Worm (Caenorhabditis elegans) whole organism, L3 larva: ENCODE results near the gene B0416.10.

ENCODE experiments used
- aly-2 ChIP-seq: fragments of 150-350 bp; optimal IDR thresholded peaks from 2 replicates; lab custom pipeline; 2014; ENCODE audit warnings: missing biosample characterization, missing genetic modification characterization
- ama-1 ChIP-seq: fragments of 150-350 bp; optimal IDR thresholded peaks from 2 replicates; lab custom pipeline; 2018
- ceh-28 ChIP-seq: fragments of 150-350 bp; optimal IDR thresholded peaks from 2 replicates; lab custom pipeline; 2014; ENCODE audit warnings: missing biosample characterization, missing genetic modification reagents, missing genetic modification characterization
- egl-27 ChIP-seq: sonication (generic microtip); optimal IDR thresholded peaks from 4 replicates; lab custom pipeline; 2017; ENCODE audit warnings: missing biosample characterization, missing genetic modification reagents, missing genetic modification characterization
- elt-1 ChIP-seq: fragments of 150-350 bp; optimal IDR thresholded peaks from 2 replicates; lab custom pipeline; 2014; ENCODE audit warnings: missing biosample characterization, missing genetic modification characterization
- elt-2 ChIP-seq: sonication (generic microtip); optimal IDR thresholded peaks from 2 replicates; lab custom pipeline; 2016; ENCODE audit warnings: missing genetic modification reagents, mild to moderate bottlenecking, missing genetic modification characterization, missing compliant biosample characterization
- elt-3 ChIP-seq, 3 experiments: fragments of 150-350 bp in 1 of 3; sonication (generic microtip) in 2 of 3; optimal IDR thresholded peaks; 2 replicates in 2 of 3; 4 replicates in 1 of 3; lab custom pipeline; 2014 to 2017; ENCODE audit warnings: missing biosample characterization in 3 of 3, missing genetic modification characterization in 3 of 3
- nhr-28 ChIP-seq: fragments of 150-350 bp; optimal IDR thresholded peaks from 2 replicates; lab custom pipeline; 2014; ENCODE audit warnings: missing biosample characterization, missing genetic modification characterization
- nhr-77 ChIP-seq: fragments of 150-350 bp; optimal IDR thresholded peaks from 2 replicates; lab custom pipeline; 2014; ENCODE audit warnings: missing biosample characterization, missing genetic modification characterization
- snpc-4 ChIP-seq: fragments of 150-350 bp; optimal IDR thresholded peaks from 2 replicates; lab custom pipeline; 2014; ENCODE audit warnings: missing biosample characterization, missing genetic modification characterization
- tbx-2 ChIP-seq: sonication (generic microtip); optimal IDR thresholded peaks from 2 replicates; lab custom pipeline; 2016; ENCODE audit warnings: mild to moderate bottlenecking, missing genetic modification characterization, missing compliant biosample characterization
- unc-39 ChIP-seq: sonication (generic microtip); optimal IDR thresholded peaks from 4 replicates; lab custom pipeline; 2017; ENCODE audit warnings: missing biosample characterization, missing genetic modification characterization
- zag-1 ChIP-seq: fragments of 150-350 bp; optimal IDR thresholded peaks from 2 replicates; lab custom pipeline; 2014; ENCODE audit warnings: missing biosample characterization, missing genetic modification characterization
- ztf-11 ChIP-seq: fragments of 150-350 bp; optimal IDR thresholded peaks from 2 replicates; lab custom pipeline; 2014; ENCODE audit warnings: missing biosample characterization, missing genetic modification characterization

DNA sequence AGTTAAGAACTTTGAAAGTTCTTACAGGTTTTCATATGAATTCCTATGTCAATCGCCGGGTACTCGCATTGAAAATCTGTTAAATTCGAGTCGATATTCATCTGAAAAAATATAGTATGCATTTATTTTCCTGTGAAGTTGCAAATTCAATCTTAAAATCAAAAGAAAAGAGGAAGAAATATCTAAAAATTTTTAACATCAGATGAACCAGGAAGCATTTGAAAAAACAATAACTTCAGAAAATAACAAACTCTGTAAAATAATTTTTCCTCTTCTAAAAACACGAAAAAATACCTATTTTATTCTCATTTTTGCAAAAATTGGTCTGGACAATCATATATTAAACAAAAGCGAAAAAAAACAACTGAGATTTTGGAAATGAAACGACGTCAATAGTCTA lies 44.6 kb upstream of the B0416.10 start, which contains the start of gene npr-7:
- no peak for TF ChIP-seq nhr-77 (tag; lab: Kevin White, UChicago)
- TF ChIP-seq ceh-28 = no peak
- no peak for TF ChIP-seq tbx-2
- no peak for TF ChIP-seq snpc-4 (tag; lab: Kevin White, UChicago)
- TF ChIP-seq ama-1 (lab: Kevin White, UChicago) = no peak
- TF ChIP-seq nhr-28 (tag; lab: Kevin White, UChicago) = no peak
- TF ChIP-seq unc-39 (tag; lab: Kevin White, UChicago) = no peak
- no peak for TF ChIP-seq aly-2
- no peak for TF ChIP-seq elt-2 (tag; lab: Kevin White, UChicago)
- no peak for TF ChIP-seq egl-27 (tag; lab: Kevin White, UChicago)
- no peak for TF ChIP-seq zag-1
- TF ChIP-seq ztf-11 (tag; lab: Kevin White, UChicago) = no peak
- TF ChIP-seq elt-3 (tag; optimal IDR thresholded peaks at IDR 0.05; lab: Kevin White, UChicago) = no peak
- TF ChIP-seq elt-1 (tag; lab: Kevin White, UChicago) = no peak
